Worm (Caenorhabditis elegans) whole organism, L1 larva: ENCODE measurements around the gene K07D4.6.
A peak's percentile ranks its signal among the peaks of the same experiment; 100 is the strongest.

Source experiments
- C04F5.9 ChIP-seq: sonication (generic microtip); optimal IDR thresholded peaks from 2 replicates; lab custom pipeline; 2016; ENCODE audit warnings: missing genetic modification characterization, missing compliant biosample characterization
- C16A3.4 ChIP-seq: fragments of 150-350 bp; optimal IDR thresholded peaks from 2 replicates; lab custom pipeline; 2014; ENCODE audit warnings: missing biosample characterization, missing genetic modification characterization
- F16B12.6 ChIP-seq: fragments of 150-350 bp; optimal IDR thresholded peaks from 2 replicates; lab custom pipeline; 2014; ENCODE audit warnings: missing biosample characterization, missing genetic modification characterization
- Y116A8C.19 ChIP-seq: sonication (generic microtip); optimal IDR thresholded peaks from 2 replicates; lab custom pipeline; 2016; ENCODE audit warnings: missing compliant biosample characterization, missing genetic modification characterization, borderline replicate concordance
- aha-1 ChIP-seq: fragments of 150-350 bp; optimal IDR thresholded peaks from 2 replicates; lab custom pipeline; 2014; ENCODE audit warnings: missing biosample characterization, missing genetic modification characterization
- alr-1 ChIP-seq: fragments of 200-800 bp; sonication (Bioruptor generic); optimal IDR thresholded peaks from 2 replicates; lab custom pipeline; 2018; ENCODE audit warnings: borderline replicate concordance, mild to moderate bottlenecking, missing genetic modification characterization, missing compliant biosample characterization
- aly-2 ChIP-seq: fragments of 150-350 bp; optimal IDR thresholded peaks from 2 replicates; lab custom pipeline; 2014; ENCODE audit warnings: missing biosample characterization, missing genetic modification characterization
- blmp-1 ChIP-seq: fragments of 150-350 bp; optimal IDR thresholded peaks from 2 replicates; lab custom pipeline; 2014; ENCODE audit warnings: missing biosample characterization, missing genetic modification characterization
- ceh-88 ChIP-seq: fragments of 200-800 bp; sonication (Bioruptor generic); IDR thresholded peaks from 2 replicates; pipeline ENCODE4 v1.3.6; 2022; ENCODE audit warnings: missing genetic modification characterization, missing compliant biosample characterization
- ceh-90 ChIP-seq: sonication (generic microtip); optimal IDR thresholded peaks from 2 replicates; lab custom pipeline; 2016; ENCODE audit warnings: missing genetic modification characterization, missing compliant biosample characterization
- ces-1 ChIP-seq: fragments of 150-350 bp; optimal IDR thresholded peaks from 2 replicates; lab custom pipeline; 2014; ENCODE audit warnings: missing biosample characterization, missing genetic modification reagents, missing genetic modification characterization
- dpl-1 ChIP-seq, 3 experiments: fragments of 150-350 bp in 2 of 3; sonication (generic microtip) in 1 of 3; optimal IDR thresholded peaks; 2 replicates each; lab custom pipeline; 2014 to 2017; ENCODE audit warnings: missing biosample characterization in 3 of 3, missing genetic modification characterization in 3 of 3, missing genetic modification reagents in 3 of 3
- efl-1 ChIP-seq, 4 experiments: fragments of 150-350 bp; optimal IDR thresholded peaks in 3 of 4; peaks in 1 of 4; 1 replicate in 1 of 4; 2 replicates in 3 of 4; lab custom pipeline; 2014; ENCODE audit warnings: missing biosample characterization in 2 of 4, missing genetic modification characterization in 2 of 4, missing genetic modification reagents in 2 of 4
- egl-13 ChIP-seq: sonication (generic microtip); optimal IDR thresholded peaks from 2 replicates; lab custom pipeline; 2016; ENCODE audit warnings: missing genotype, missing genetic modification reagents, missing genetic modification characterization, missing compliant biosample characterization
- egl-27 ChIP-seq, 2 experiments: fragments of 150-350 bp in 1 of 2; sonication (generic microtip); optimal IDR thresholded peaks; 3 replicates each; lab custom pipeline; 2017 to 2018; ENCODE audit warnings: missing biosample characterization in 2 of 2, missing genetic modification characterization in 2 of 2, missing genetic modification reagents in 2 of 2
- elt-2 ChIP-seq: sonication (generic microtip); optimal IDR thresholded peaks from 2 replicates; lab custom pipeline; 2016; ENCODE audit warnings: missing genetic modification characterization, mild to moderate bottlenecking, inconsistent platforms, missing compliant biosample characterization, missing genetic modification reagents
- ets-5 ChIP-seq: fragments of 200-800 bp; sonication (Bioruptor generic); IDR thresholded peaks from 2 replicates; pipeline ENCODE4 v1.3.6; 2022; ENCODE audit warnings: missing genetic modification characterization, missing compliant biosample characterization
- fkh-8 ChIP-seq: sonication (generic microtip); optimal IDR thresholded peaks from 2 replicates; lab custom pipeline; 2016; ENCODE audit warnings: mild to moderate bottlenecking, missing genetic modification characterization, missing compliant biosample characterization
- fos-1 ChIP-seq: fragments of 150-350 bp; optimal IDR thresholded peaks from 2 replicates; lab custom pipeline; 2014; ENCODE audit warnings: missing biosample characterization, missing genetic modification characterization
- grh-1 ChIP-seq: fragments of 200-800 bp; sonication (Bioruptor generic); IDR thresholded peaks from 2 replicates; pipeline ENCODE4 v1.3.6; 2022; ENCODE audit warnings: missing genetic modification reagents, missing genetic modification characterization, missing compliant biosample characterization
- hpl-2 ChIP-seq: fragments of 150-350 bp; optimal IDR thresholded peaks from 2 replicates; lab custom pipeline; 2014; ENCODE audit warnings: missing biosample characterization, missing genetic modification reagents, missing genetic modification characterization
- isw-1 ChIP-seq: fragments of 200-800 bp; sonication (Bioruptor generic); IDR thresholded peaks from 2 replicates; pipeline ENCODE4 v1.3.6; 2022; ENCODE audit warnings: missing genetic modification characterization, missing compliant biosample characterization
- lir-3 ChIP-seq: sonication (generic microtip); optimal IDR thresholded peaks from 2 replicates; lab custom pipeline; 2016; ENCODE audit warnings: mild to moderate bottlenecking, missing genetic modification characterization, moderate library complexity, missing compliant biosample characterization; ENCODE audit not compliant: poor library complexity
- lsy-2 ChIP-seq, 2 experiments: fragments of 150-350 bp; optimal IDR thresholded peaks; 2 replicates each; lab custom pipeline; 2014; ENCODE audit warnings: missing biosample characterization in 2 of 2, missing genetic modification characterization in 2 of 2
- mdl-1 ChIP-seq, 2 experiments: fragments of 150-350 bp; optimal IDR thresholded peaks; 2 replicates each; lab custom pipeline; 2014 to 2017; ENCODE audit warnings: missing biosample characterization in 2 of 2, missing genetic modification characterization in 2 of 2, inconsistent platforms in 1 of 2
- nhr-11 ChIP-seq: fragments of 150-350 bp; optimal IDR thresholded peaks from 2 replicates; lab custom pipeline; 2014; ENCODE audit warnings: missing biosample characterization, missing genetic modification characterization
- nhr-47 ChIP-seq: sonication (generic microtip); optimal IDR thresholded peaks from 2 replicates; lab custom pipeline; 2016; ENCODE audit warnings: mild to moderate bottlenecking, missing genetic modification characterization, moderate library complexity, missing compliant biosample characterization
- nhr-77 ChIP-seq: fragments of 150-350 bp; optimal IDR thresholded peaks from 2 replicates; lab custom pipeline; 2014; ENCODE audit warnings: missing biosample characterization, missing genetic modification characterization
- nhr-84 ChIP-seq: sonication (generic microtip); optimal IDR thresholded peaks from 2 replicates; lab custom pipeline; 2017; ENCODE audit warnings: missing biosample characterization, missing genetic modification characterization
- nhr-85 ChIP-seq: sonication (generic microtip); peaks from one replicate; lab custom pipeline; 2016; ENCODE audit warnings: missing genetic modification characterization, inconsistent platforms, missing compliant biosample characterization
- pax-3 ChIP-seq: fragments of 200-800 bp; sonication (Bioruptor generic); optimal IDR thresholded peaks from 2 replicates; lab custom pipeline; 2018; ENCODE audit warnings: mild to moderate bottlenecking, missing genetic modification characterization, moderate library complexity, missing compliant biosample characterization
- pqm-1 ChIP-seq: sonication (generic microtip); optimal IDR thresholded peaks from 3 replicates; lab custom pipeline; 2017; ENCODE audit warnings: missing biosample characterization, missing genetic modification characterization
- rnt-1 ChIP-seq: sonication (generic microtip); optimal IDR thresholded peaks from 2 replicates; lab custom pipeline; 2016; ENCODE audit warnings: mild to moderate bottlenecking, missing genetic modification characterization, moderate library complexity, missing compliant biosample characterization
- snu-23 ChIP-seq: sonication (generic microtip); optimal IDR thresholded peaks from 2 replicates; lab custom pipeline; 2016; ENCODE audit warnings: missing genetic modification characterization, missing compliant biosample characterization
- sup-37 ChIP-seq: fragments of 200-800 bp; sonication (Bioruptor generic); optimal IDR thresholded peaks from 2 replicates; lab custom pipeline; 2018; ENCODE audit warnings: mild to moderate bottlenecking, missing genetic modification characterization, missing compliant biosample characterization
- tbx-2 ChIP-seq: sonication (generic microtip); optimal IDR thresholded peaks from 2 replicates; lab custom pipeline; 2016; ENCODE audit warnings: missing genetic modification characterization, missing compliant biosample characterization
- unc-130 ChIP-seq: fragments of 150-350 bp; optimal IDR thresholded peaks from 2 replicates; lab custom pipeline; 2017; ENCODE audit warnings: missing biosample characterization, missing genetic modification characterization, inconsistent platforms
- unc-98 ChIP-seq: fragments of 200-800 bp; sonication (Bioruptor generic); IDR thresholded peaks from 2 replicates; pipeline ENCODE4 v1.3.6; 2022; ENCODE audit warnings: missing genetic modification characterization, missing compliant biosample characterization
- xbp-1 ChIP-seq: sonication (generic microtip); optimal IDR thresholded peaks from 2 replicates; lab custom pipeline; 2016; ENCODE audit warnings: missing genetic modification characterization, missing compliant biosample characterization
- zag-1 ChIP-seq: fragments of 150-350 bp; optimal IDR thresholded peaks from 2 replicates; lab custom pipeline; 2014; ENCODE audit warnings: missing biosample characterization, missing genetic modification characterization
- ztf-11 ChIP-seq, 2 experiments: sonication (generic microtip); optimal IDR thresholded peaks; 2 replicates each; lab custom pipeline; 2016 to 2017; ENCODE audit warnings: missing genetic modification characterization in 2 of 2, missing biosample characterization in 1 of 2, missing compliant biosample characterization in 1 of 2

Gene K07D4.6

ce11 chrII:4044349-4044748 is 25.8 kb upstream of the K07D4.6 start, which contains the start of gene rpn-11 (continued):
- TF ChIP-seq ztf-11 (tag; optimal IDR thresholded peaks at IDR 0.05; lab: Kevin White, UChicago) (peak in 1 of 2 experiments; percentile 76), pqm-1 (no peak), egl-13 (tag; lab: Kevin White, UChicago) (peak; percentile 89), C16A3.4 (peak; percentile 66), hpl-2 (GFP tag; lab: Kevin White, UChicago) (peak; percentile 40), tbx-2 (tag; lab: Kevin White, UChicago) (peak; percentile 91), sup-37 (GFP tag; lab: Kevin White, UChicago) (peak; percentile 31), nhr-84 (tag; lab: Kevin White, UChicago) (no peak), F16B12.6 (tag; lab: Kevin White, UChicago) (peak; percentile 98), Y116A8C.19 (tag; lab: Kevin White, UChicago) (peak; percentile 13), fos-1 (tag; lab: Kevin White, UChicago) (peak; percentile 27), ets-5 (GFP tag; lab: Robert Waterston, UW) (no peak), snu-23 (GFP tag; lab: Kevin White, UChicago) (peak; percentile 90), dpl-1 (GFP tag; optimal IDR thresholded peaks at IDR 0.05; lab: Kevin White, UChicago) (peak; percentile 96 to 97 (median 97)), unc-98 (GFP tag; lab: Robert Waterston, UW) (peak; percentile 27; the same call in 1 of the 2 replicates), pax-3 (tag; lab: Kevin White, UChicago) (peak; percentile 79), mdl-1 (tag; optimal IDR thresholded peaks at IDR 0.05; lab: Kevin White, UChicago) (peak; percentile 52 to 75), rnt-1 (tag; lab: Kevin White, UChicago) (peak; percentile 94), efl-1 (optimal IDR thresholded peaks at IDR 0.05; lab: Kevin White, UChicago) (peak; percentile 98 to 99), efl-1 (GFP tag; optimal IDR thresholded peaks at IDR 0.05 in 1 of 2; lab: Kevin White, UChicago) (peak; percentile 97 to 100), elt-2 (tag; lab: Kevin White, UChicago) (peak; percentile 80), nhr-47 (tag; lab: Kevin White, UChicago) (peak; percentile 94), lir-3 (tag; lab: Kevin White, UChicago) (peak; percentile 81), zag-1 (no peak), egl-27 (tag; optimal IDR thresholded peaks at IDR 0.05; lab: Kevin White, UChicago) (no peak), ceh-90 (tag; lab: Kevin White, UChicago) (peak; percentile 8), fkh-8 (peak; percentile 84), ces-1 (no peak), lsy-2 (tag; optimal IDR thresholded peaks at IDR 0.05; lab: Kevin White, UChicago) (peak; percentile 94 to 95), nhr-77 (tag; lab: Kevin White, UChicago) (peak; percentile 76), aha-1 (tag; lab: Kevin White, UChicago) (no peak), xbp-1 (tag; lab: Kevin White, UChicago) (peak; percentile 88)

ce11 chrII:4042696-4043095 is 24.2 kb upstream of the K07D4.6 start:
- no peak for TF ChIP-seq unc-130 (tag; lab: Kevin White, UChicago)
- TF ChIP-seq efl-1 (optimal IDR thresholded peaks at IDR 0.05; lab: Kevin White, UChicago) = no peak
- TF ChIP-seq efl-1 (GFP tag; optimal IDR thresholded peaks at IDR 0.05 in 1 of 2; lab: Kevin White, UChicago) = peak in 1 of 2 experiments; percentile 19
- no peak for TF ChIP-seq nhr-11 (tag; lab: Kevin White, UChicago)

- no peak for TF ChIP-seq blmp-1 (tag; lab: Kevin White, UChicago)
- no peak for TF ChIP-seq grh-1 (GFP tag; lab: Robert Waterston, UW)
- TF ChIP-seq C16A3.4 = no peak
- no peak for TF ChIP-seq nhr-85 (tag; lab: Kevin White, UChicago)
- no peak for TF ChIP-seq isw-1 (GFP tag; lab: Robert Waterston, UW)
- no peak for TF ChIP-seq ceh-88 (GFP tag; lab: Robert Waterston, UW)
- TF ChIP-seq zag-1 = no peak
- no peak for TF ChIP-seq C04F5.9 (tag; lab: Kevin White, UChicago)
- no peak for TF ChIP-seq alr-1 (tag; lab: Kevin White, UChicago)
- TF ChIP-seq aly-2 (tag; lab: Kevin White, UChicago) = no peak
Observed at ce11 chrII:4040066-4040465, 21.5 kb upstream of the K07D4.6 start.
